Fruit fly (Drosophila melanogaster): Measurements from ENCODE around the gene Rbp9.
A peak's percentile ranks its signal among the peaks of the same experiment; 100 is the strongest.

Gene Rbp9

dm6 chr2L:3006925-3007426 lies 52.4 kb downstream of the Rbp9 start:
- TF ChIP-seq CG8301 (tag; optimal IDR thresholded peaks at IDR 0.05), result no peak
- TF ChIP-seq CG8159 (tag; optimal IDR thresholded peaks at IDR 0.05), result no peak
- TF ChIP-seq CG9948 (tag; optimal IDR thresholded peaks at IDR 0.05), result no peak
- TF ChIP-seq Pif1B (GFP tag; optimal IDR thresholded peaks at IDR 0.05), result no peak
- no peak for TF ChIP-seq Ets98B (GFP tag; IDR thresholded peaks at IDR 0.05)
- TF ChIP-seq rn (GFP tag; IDR thresholded peaks at IDR 0.05), result no peak
- TF ChIP-seq CG14655 (GFP tag; optimal IDR thresholded peaks at IDR 0.05), result no peak
- no peak for TF ChIP-seq fd96Ca (GFP tag; IDR thresholded peaks at IDR 0.05)
- no peak for TF ChIP-seq CG34367 (tag; optimal IDR thresholded peaks at IDR 0.05)

dm6 chr2L:3009438-3009837 lies 54.9 kb downstream of the Rbp9 start:
- TF ChIP-seq rn (GFP tag; IDR thresholded peaks at IDR 0.05) (no peak), CG4496 (GFP tag; IDR thresholded peaks at IDR 0.05) (no peak), Snoo (tag; optimal IDR thresholded peaks at IDR 0.05) (no peak), CG8301 (tag; optimal IDR thresholded peaks at IDR 0.05) (no peak), CG13204 (GFP tag; optimal IDR thresholded peaks at IDR 0.05) (no peak), CG9948 (tag; optimal IDR thresholded peaks at IDR 0.05) (no peak), Pif1A (GFP tag; optimal IDR thresholded peaks at IDR 0.05) (no peak), CG15710 (tag; optimal IDR thresholded peaks at IDR 0.05) (no peak), CG12605 (GFP tag; IDR thresholded peaks at IDR 0.05) (no peak), EcR (GFP tag; optimal IDR thresholded peaks at IDR 0.05) (no peak), CG34367 (tag; optimal IDR thresholded peaks at IDR 0.05) (no peak), Ets98B (GFP tag; IDR thresholded peaks at IDR 0.05) (no peak), D1 (tag; optimal IDR thresholded peaks at IDR 0.05) (no peak), CG32121 (GFP tag; IDR thresholded peaks at IDR 0.05) (no peak), gl (tag; optimal IDR thresholded peaks at IDR 0.05) (no peak), CG14655 (GFP tag; optimal IDR thresholded peaks at IDR 0.05) (no peak), CG8159 (tag; optimal IDR thresholded peaks at IDR 0.05) (no peak), fd96Ca (GFP tag; IDR thresholded peaks at IDR 0.05) (no peak)

dm6 chr2L:3011484-3011883 lies 56.9 kb downstream of the Rbp9 start:
- TF ChIP-seq gl (tag; optimal IDR thresholded peaks at IDR 0.05) (peak; percentile 21), CG32121 (GFP tag; IDR thresholded peaks at IDR 0.05) (no peak), CG34367 (tag; optimal IDR thresholded peaks at IDR 0.05) (peak; percentile 66), Snoo (tag; optimal IDR thresholded peaks at IDR 0.05) (peak; percentile 78), CG10348 (GFP tag; IDR thresholded peaks at IDR 0.05) (no peak), Ets98B (GFP tag; IDR thresholded peaks at IDR 0.05) (no peak), CG8301 (tag; optimal IDR thresholded peaks at IDR 0.05) (peak; percentile 38), CG4496 (GFP tag; IDR thresholded peaks at IDR 0.05) (peak; percentile 60; the same call in 2 of the 3 replicates), Pif1B (GFP tag; optimal IDR thresholded peaks at IDR 0.05) (peak; percentile 79), fd96Ca (GFP tag; IDR thresholded peaks at IDR 0.05) (peak; percentile 60; the same call in 2 of the 3 replicates), D1 (tag; optimal IDR thresholded peaks at IDR 0.05) (no peak), rn (GFP tag; IDR thresholded peaks at IDR 0.05) (no peak), CG15710 (tag; optimal IDR thresholded peaks at IDR 0.05) (peak; percentile 73), CG9948 (tag; optimal IDR thresholded peaks at IDR 0.05) (peak; percentile 57), CG12605 (GFP tag; IDR thresholded peaks at IDR 0.05) (no peak; the same call in 1 of the 2 replicates), CG8159 (tag; optimal IDR thresholded peaks at IDR 0.05) (peak; percentile 80), Pif1A (GFP tag; optimal IDR thresholded peaks at IDR 0.05) (peak; percentile 75), CG13204 (GFP tag; optimal IDR thresholded peaks at IDR 0.05) (peak; percentile 22), CG14655 (GFP tag; optimal IDR thresholded peaks at IDR 0.05) (peak; percentile 57), CG17806 (tag; optimal IDR thresholded peaks at IDR 0.05) (peak; percentile 70), EcR (GFP tag; optimal IDR thresholded peaks at IDR 0.05) (no peak)

DNA sequence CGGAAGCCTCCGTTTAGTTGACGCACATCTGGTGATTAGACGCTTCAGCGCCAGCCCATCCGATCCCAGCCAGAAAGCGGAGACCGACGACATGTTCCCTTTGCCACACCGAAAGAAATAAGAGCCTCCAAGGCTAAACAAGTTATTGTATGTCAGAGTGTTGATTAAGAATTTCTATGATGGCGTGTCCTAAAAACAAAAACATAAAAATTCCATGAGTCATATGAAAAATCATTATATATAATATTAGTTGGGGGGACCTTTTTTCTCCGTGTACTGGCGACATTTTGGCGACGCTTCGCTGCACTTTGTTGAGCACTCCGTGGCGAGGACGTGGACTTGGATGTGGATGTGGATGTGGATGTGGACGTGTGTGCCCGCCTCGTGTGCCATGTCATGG lies 58.2 kb downstream of the Rbp9 start:
- TF ChIP-seq CG9948 (tag; optimal IDR thresholded peaks at IDR 0.05) (peak; percentile 57), CG8301 (tag; optimal IDR thresholded peaks at IDR 0.05) (peak; percentile 67), EcR (GFP tag; optimal IDR thresholded peaks at IDR 0.05) (no peak), CG14655 (GFP tag; optimal IDR thresholded peaks at IDR 0.05) (peak; percentile 81), CG13204 (GFP tag; optimal IDR thresholded peaks at IDR 0.05) (no peak), CG12605 (GFP tag; IDR thresholded peaks at IDR 0.05) (peak; percentile 54; the same call in 1 of the 2 replicates), rn (GFP tag; IDR thresholded peaks at IDR 0.05) (no peak), CG10348 (GFP tag; IDR thresholded peaks at IDR 0.05) (no peak), CG34367 (tag; optimal IDR thresholded peaks at IDR 0.05) (peak; percentile 39), CG17806 (tag; optimal IDR thresholded peaks at IDR 0.05) (peak; percentile 59), fd96Ca (GFP tag; IDR thresholded peaks at IDR 0.05) (peak; percentile 74; the same call in 2 of the 3 replicates), CG15710 (tag; optimal IDR thresholded peaks at IDR 0.05) (peak; percentile 52), CG4496 (GFP tag; IDR thresholded peaks at IDR 0.05) (peak; percentile 86), gl (tag; optimal IDR thresholded peaks at IDR 0.05) (no peak), CG8159 (tag; optimal IDR thresholded peaks at IDR 0.05) (no peak), Ets98B (GFP tag; IDR thresholded peaks at IDR 0.05) (peak; percentile 80), CG32121 (GFP tag; IDR thresholded peaks at IDR 0.05) (peak; percentile 69), D1 (tag; optimal IDR thresholded peaks at IDR 0.05) (no peak), Pif1B (GFP tag; optimal IDR thresholded peaks at IDR 0.05) (peak; percentile 44), Snoo (tag; optimal IDR thresholded peaks at IDR 0.05) (peak; percentile 12), Pif1A (GFP tag; optimal IDR thresholded peaks at IDR 0.05) (peak; percentile 69)
